Worm (Caenorhabditis elegans): Measurements from ENCODE around the gene Y62E10A.3.

- TF ChIP-seq fos-1 (tag; optimal IDR thresholded peaks at IDR 0.05), result no peak
- TF ChIP-seq pax-3 (tag; optimal IDR thresholded peaks at IDR 0.05), result no peak
- no peak for TF ChIP-seq elt-2 (tag; optimal IDR thresholded peaks at IDR 0.05)
- TF ChIP-seq nhr-20 (tag; optimal IDR thresholded peaks at IDR 0.05), result no peak
- TF ChIP-seq egl-27 (tag; optimal IDR thresholded peaks at IDR 0.05), result no peak
- no peak for TF ChIP-seq mdl-1 (tag; optimal IDR thresholded peaks at IDR 0.05)
- TF ChIP-seq tlp-1 (tag; optimal IDR thresholded peaks at IDR 0.05), result no peak
- TF ChIP-seq aha-1 (tag; optimal IDR thresholded peaks at IDR 0.05), result no peak
- TF ChIP-seq C34B4.2 (tag; optimal IDR thresholded peaks at IDR 0.05), result no peak
- no peak for TF ChIP-seq pqm-1 (tag; optimal IDR thresholded peaks at IDR 0.05)
- TF ChIP-seq jun-1 (tag; optimal IDR thresholded peaks at IDR 0.05), result no peak
- TF ChIP-seq aly-2 (tag; optimal IDR thresholded peaks at IDR 0.05), result no peak
Measured at ce11 chrIV:13319886-13320650, 40.0 kb downstream of the Y62E10A.3 start.
